Fruit fly (Drosophila melanogaster): ENCODE results near the gene Nckx30C.

Nckx30C gene

dm6 chr2L:9707103-9707502 lies 39.2 kb downstream of the Nckx30C start:
- TF ChIP-seq Blimp-1 (GFP tag; optimal IDR thresholded peaks at IDR 0.05) (no peak), CG6808 (GFP tag; optimal IDR thresholded peaks at IDR 0.05) (peak; percentile 49), CG15336 (GFP tag; IDR thresholded peaks at IDR 0.05) (no peak; the same call in 1 of the 2 replicates), svp (GFP tag) (no peak), Ets96B (tag; optimal IDR thresholded peaks at IDR 0.05) (no peak), CG16779 (tag; optimal IDR thresholded peaks at IDR 0.05) (no peak), Met (GFP tag; optimal IDR thresholded peaks at IDR 0.05) (no peak), CG8319 (GFP tag; optimal IDR thresholded peaks at IDR 0.05) (no peak), Hr39 (GFP tag; optimal IDR thresholded peaks at IDR 0.05) (no peak), CG9139 (GFP tag; optimal IDR thresholded peaks at IDR 0.05) (no peak), CG6792 (GFP tag; optimal IDR thresholded peaks at IDR 0.05) (no peak), CG11902 (GFP tag; optimal IDR thresholded peaks at IDR 0.05) (no peak), CG10669 (GFP tag; optimal IDR thresholded peaks at IDR 0.05) (peak; percentile 10), achi (GFP tag; optimal IDR thresholded peaks at IDR 0.05) (no peak), CG6276 (GFP tag; optimal IDR thresholded peaks at IDR 0.05) (peak; percentile 71), CG6163 (GFP tag; IDR thresholded peaks at IDR 0.05) (no peak), CG1621 (tag; optimal IDR thresholded peaks at IDR 0.05) (no peak), dsx (GFP tag; optimal IDR thresholded peaks at IDR 0.05; ENCODE audit: poor library complexity, severe bottlenecking) (peak; percentile 12), CG31627 (GFP tag; optimal IDR thresholded peaks at IDR 0.05) (no peak), CG3919 (GFP tag; optimal IDR thresholded peaks at IDR 0.05) (no peak), CG11762 (GFP tag; optimal IDR thresholded peaks at IDR 0.05; ENCODE audit: insufficient read depth) (no peak), salr (GFP tag; optimal IDR thresholded peaks at IDR 0.05) (peak in 1 of 2 experiments; percentile 13), acj6 (GFP tag; optimal IDR thresholded peaks at IDR 0.05) (no peak), Hr4 (GFP tag; optimal IDR thresholded peaks at IDR 0.05) (peak; percentile 28), Lpt (GFP tag; optimal IDR thresholded peaks at IDR 0.05) (peak; percentile 42), fd59A (GFP tag; optimal IDR thresholded peaks at IDR 0.05) (no peak), Eip78C (GFP tag) (peak; percentile 49), esn (GFP tag; optimal IDR thresholded peaks at IDR 0.05) (no peak), Eip75B (GFP tag; optimal IDR thresholded peaks at IDR 0.05) (no peak), dac (GFP tag; optimal IDR thresholded peaks at IDR 0.05) (no peak), vri (GFP tag; optimal IDR thresholded peaks at IDR 0.05) (no peak), Sox15 (GFP tag; optimal IDR thresholded peaks at IDR 0.05) (no peak), fd85E (GFP tag; optimal IDR thresholded peaks at IDR 0.05) (no peak), lz (GFP tag; optimal IDR thresholded peaks at IDR 0.05) (no peak), spab (GFP tag; optimal IDR thresholded peaks at IDR 0.05) (peak; percentile 29), CG34406 (GFP tag; optimal IDR thresholded peaks at IDR 0.05) (no peak), Gug (GFP tag; IDR thresholded peaks at IDR 0.05) (no peak), net (GFP tag; optimal IDR thresholded peaks at IDR 0.05) (no peak), CG8119 (GFP tag; IDR thresholded peaks at IDR 0.05) (peak; percentile 55; the same call in 2 of the 3 replicates), OdsH (GFP tag; optimal IDR thresholded peaks at IDR 0.05) (no peak), cyc (GFP tag; optimal IDR thresholded peaks at IDR 0.05) (no peak), CG32006 (GFP tag; optimal IDR thresholded peaks at IDR 0.05) (no peak), eg (GFP tag; IDR thresholded peaks at IDR 0.05) (peak; percentile 63; the same call in 1 of the 3 replicates), pdm3 (GFP tag; optimal IDR thresholded peaks at IDR 0.05) (no peak), ss (GFP tag; optimal IDR thresholded peaks at IDR 0.05) (peak in 1 of 2 experiments; percentile 39), CG3032 (tag; optimal IDR thresholded peaks at IDR 0.05) (no peak)

Measured in whole organism, prepupa.